Worm (Caenorhabditis elegans): ENCODE results near the gene T25B2.3.

ce11 chrX:6138243-6138642 lies 37.7 kb upstream of the T25B2.3 start, which contains the start of gene Y72A10A.1:
- TF ChIP-seq hmbx-1 (tag; optimal IDR thresholded peaks at IDR 0.05) (no peak), tra-4 (tag; optimal IDR thresholded peaks at IDR 0.05) (no peak), scrt-1 (GFP tag; IDR thresholded peaks at IDR 0.05) (no peak), ama-1 (optimal IDR thresholded peaks at IDR 0.05) (no peak), ets-7 (tag; optimal IDR thresholded peaks at IDR 0.05) (no peak), hmg-4 (GFP tag; optimal IDR thresholded peaks at IDR 0.05) (no peak), ceh-36 (tag; optimal IDR thresholded peaks at IDR 0.05) (no peak), tbx-37 (GFP tag; conservative IDR thresholded peaks at IDR 0.05) (no peak), tbx-11 (GFP tag; IDR thresholded peaks at IDR 0.05) (no peak), pes-1 (GFP tag; IDR thresholded peaks at IDR 0.05) (no peak), aly-1 (tag; optimal IDR thresholded peaks at IDR 0.05) (no peak), sea-1 (GFP tag; conservative IDR thresholded peaks at IDR 0.05) (no peak), F13C5.2 (tag; optimal IDR thresholded peaks at IDR 0.05) (no peak), flt-1 (GFP tag; IDR thresholded peaks at IDR 0.05) (no peak)
